Worm (Caenorhabditis elegans): ENCODE measurements around the gene Y82E9BR.19.

- TF ChIP-seq ztf-29 (GFP tag; IDR thresholded peaks at IDR 0.05) (no peak), cog-1 (tag; optimal IDR thresholded peaks at IDR 0.05) (no peak), T22C8.4 (GFP tag; IDR thresholded peaks at IDR 0.05) (no peak), ztf-23 (GFP tag; IDR thresholded peaks at IDR 0.05) (no peak), klf-2 (GFP tag; conservative IDR thresholded peaks at IDR 0.05) (no peak), med-1 (GFP tag; optimal IDR thresholded peaks at IDR 0.05; ENCODE audit: insufficient read depth) (no peak), flt-1 (GFP tag; IDR thresholded peaks at IDR 0.05) (no peak)
Observed at ce11 chrIII:1532777-1533473, 37.8 kb upstream of the Y82E9BR.19 start, which contains the start of gene snf-6.
